Worm (Caenorhabditis elegans) whole organism, L3 larva: Measurements from ENCODE around the gene pigx-1.

Experiments used
- ama-1 ChIP-seq: fragments of 150-350 bp; optimal IDR thresholded peaks from 2 replicates; lab custom pipeline; 2018
- hmg-11 ChIP-seq: sonication (generic microtip); optimal IDR thresholded peaks from 2 replicates; lab custom pipeline; 2016; ENCODE audit warnings: missing genetic modification characterization, missing compliant biosample characterization
- lsy-12 ChIP-seq: sonication (generic microtip); optimal IDR thresholded peaks from 2 replicates; lab custom pipeline; 2016; ENCODE audit warnings: mild to moderate bottlenecking, missing genetic modification characterization, missing compliant biosample characterization
- nhr-237 ChIP-seq: fragments of 150-350 bp; optimal IDR thresholded peaks from 2 replicates; lab custom pipeline; 2014; ENCODE audit warnings: missing biosample characterization, missing genetic modification characterization
- pha-4 ChIP-seq: fragments of 150-350 bp; optimal IDR thresholded peaks from 2 replicates; lab custom pipeline; 2014; ENCODE audit warnings: missing biosample characterization, missing genetic modification reagents, missing genetic modification characterization

- TF ChIP-seq lsy-12 (tag; lab: Kevin White, UChicago) = no peak
- no peak for TF ChIP-seq pha-4
- no peak for TF ChIP-seq nhr-237 (tag; lab: Kevin White, UChicago)
- no peak for TF ChIP-seq ama-1 (lab: Kevin White, UChicago)
- TF ChIP-seq hmg-11 (tag; lab: Kevin White, UChicago) = no peak
Measured at ce11 chrX:1117252-1117651, 20.4 kb upstream of the pigx-1 start.
